Worm (Caenorhabditis elegans) whole organism, L4 larva: ENCODE results near the gene rps-30.

Source experiments
- ama-1 ChIP-seq: fragments of 150-350 bp; optimal IDR thresholded peaks from 2 replicates; lab custom pipeline; 2014; ENCODE audit warnings: inconsistent platforms, mixed read lengths
- spr-1 ChIP-seq: sonication (generic microtip); optimal IDR thresholded peaks from 2 replicates; lab custom pipeline; 2016; ENCODE audit warnings: mild to moderate bottlenecking, missing genetic modification characterization, missing compliant biosample characterization

DNA sequence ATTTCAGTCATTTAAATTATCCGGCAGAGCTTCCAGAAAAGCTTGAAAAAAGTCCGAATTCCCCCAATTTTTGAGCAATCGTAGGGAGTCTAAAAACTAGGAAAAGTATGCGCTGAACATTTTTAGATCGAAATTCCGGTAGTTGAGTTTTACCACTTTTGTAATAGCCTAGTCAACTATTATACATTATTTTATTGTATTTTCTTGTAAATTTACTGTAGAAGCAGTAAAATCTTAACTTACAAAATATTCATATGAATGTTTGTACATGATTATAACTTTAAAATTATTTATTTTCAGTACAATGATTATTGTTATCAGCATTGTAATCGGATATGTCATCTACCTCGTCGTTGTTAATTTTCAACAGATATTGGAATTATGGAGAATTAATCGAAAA lies 5.1 kb downstream of the rps-30 start, which contains the start of gene cyp-32A1:
- TF ChIP-seq ama-1, result no peak
- TF ChIP-seq spr-1 (tag; lab: Kevin White, UChicago), result no peak
